Worm (Caenorhabditis elegans) whole organism, young adult: ENCODE results near the gene F55C9.5.

Source experiments
- dox-1 ChIP-seq: fragments of 200-800 bp; sonication (Bioruptor generic); IDR thresholded peaks from 2 replicates; pipeline ENCODE4 v1.3.6; 2022; ENCODE audit warnings: missing genetic modification reagents, missing genetic modification characterization, missing compliant biosample characterization
- unc-130 ChIP-seq: sonication (generic microtip); optimal IDR thresholded peaks from 2 replicates; lab custom pipeline; 2016; ENCODE audit warnings: missing genetic modification reagents, missing genetic modification characterization, missing compliant biosample characterization

- TF ChIP-seq dox-1 (no peak), unc-130 (GFP tag; lab: Kevin White, UChicago) (no peak)
Measured at ce11 chrV:19319460-19319995, 26.6 kb upstream of the F55C9.5 start, which contains the start of gene C43D7.7.
